Fruit fly (Drosophila melanogaster) whole organism, embryonic: ENCODE data around the gene CG16812.

Experiments
- CG15514 ChIP-seq: fragments of 200-800 bp; sonication (Bioruptor generic); optimal IDR thresholded peaks from 3 replicates; lab custom pipeline; 2017; ENCODE audit warnings: missing biosample characterization, missing genetic modification characterization, mild to moderate bottlenecking, moderate library complexity, missing genetic modification reagents
- CG7372 ChIP-seq: fragments of 200-800 bp; sonication (Bioruptor generic); IDR thresholded peaks from 2 replicates; pipeline ENCODE4 v1.3.6; 2022; ENCODE audit warnings: missing biosample characterization, missing genetic modification characterization
- Jarid2 ChIP-seq: fragments of 200-800 bp; sonication (Bioruptor generic); optimal IDR thresholded peaks from 3 replicates; lab custom pipeline; 2017; ENCODE audit warnings: mild to moderate bottlenecking, missing biosample characterization, missing genetic modification reagents, missing genetic modification characterization
- inv ChIP-seq: fragments of 200-800 bp; sonication (Bioruptor generic); IDR thresholded peaks from 2 replicates; pipeline ENCODE4 v1.3.6; 2022; ENCODE audit warnings: missing biosample characterization, missing genetic modification characterization; ENCODE audit not compliant: partially characterized antibody
- tgo ChIP-seq: fragments of 200-800 bp; sonication (Bioruptor generic); IDR thresholded peaks from 3 replicates; pipeline ENCODE4 v1.3.6; 2022; ENCODE audit warnings: missing biosample characterization, missing genetic modification characterization
- vnd ChIP-seq: fragments of 200-800 bp; sonication (Bioruptor generic); IDR thresholded peaks from 3 replicates; pipeline ENCODE4 v1.3.6; 2022; ENCODE audit warnings: missing biosample characterization, missing genetic modification characterization; ENCODE audit not compliant: partially characterized antibody

dm6 chr2L:13219281-13220092, 2.9 kb upstream of the CG16812 start, which contains the start of the genes CG9426 and mRF1:
- TF ChIP-seq CG7372 (GFP tag; lab: Robert Waterston, UW) = no peak
- TF ChIP-seq CG15514 = peak; percentile 94
- TF ChIP-seq vnd = peak; percentile 95
- TF ChIP-seq inv (GFP tag; lab: Robert Waterston, UW) = peak; percentile 96
- TF ChIP-seq Jarid2 (GFP tag; lab: Kevin White, UChicago) = peak; percentile 7
- TF ChIP-seq tgo = no peak
